Fruit fly (Drosophila melanogaster): Measurements from ENCODE around the gene CG15629.

DNA sequence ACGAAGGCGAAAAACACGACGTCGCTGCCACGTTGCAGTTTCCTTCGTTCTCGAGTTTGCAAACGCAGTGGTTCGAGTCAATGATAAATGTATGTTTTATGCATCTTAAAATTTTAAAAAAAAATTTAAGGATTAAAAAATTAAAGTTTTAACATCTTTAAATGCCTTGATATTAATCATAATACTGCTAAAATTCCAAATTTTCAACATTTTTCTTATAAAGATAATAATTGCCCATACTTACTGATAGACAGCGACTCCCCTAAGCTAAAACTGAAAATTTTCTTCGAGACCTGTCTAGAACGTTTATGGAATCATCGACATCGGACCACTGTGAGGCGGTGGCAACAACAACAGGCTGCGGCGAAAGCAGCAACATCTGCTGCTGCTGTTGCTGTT lies 8.5 kb downstream of the CG15629 start:
- TF ChIP-seq insv (optimal IDR thresholded peaks at IDR 0.05) (no peak), Sin3A (optimal IDR thresholded peaks at IDR 0.05) (no peak), Myc (optimal IDR thresholded peaks at IDR 0.05) (no peak), psq (optimal IDR thresholded peaks at IDR 0.05) (no peak), ttk (optimal IDR thresholded peaks at IDR 0.05) (no peak), h (optimal IDR thresholded peaks at IDR 0.05) (no peak)

All from Kc167 (cell line).